Worm (Caenorhabditis elegans) whole organism, L2 larva: ENCODE data around the gene cyn-11.

ENCODE experiments used
- ama-1 ChIP-seq: fragments of 150-350 bp; optimal IDR thresholded peaks from 2 replicates; lab custom pipeline; 2018; ENCODE audit warnings: inconsistent platforms
- elt-1 ChIP-seq: fragments of 150-350 bp; optimal IDR thresholded peaks from 2 replicates; lab custom pipeline; 2014; ENCODE audit warnings: missing biosample characterization, missing genetic modification characterization
- elt-3 ChIP-seq: sonication (generic microtip); optimal IDR thresholded peaks from 2 replicates; lab custom pipeline; 2017; ENCODE audit warnings: missing biosample characterization, missing genetic modification characterization
- lsy-2 ChIP-seq, 2 experiments: fragments of 150-350 bp in 1 of 2; sonication (generic microtip) in 1 of 2; optimal IDR thresholded peaks; 2 replicates each; lab custom pipeline; 2014 to 2017; ENCODE audit warnings: missing biosample characterization in 2 of 2, missing genetic modification characterization in 2 of 2
- mdl-1 ChIP-seq, 2 experiments: fragments of 150-350 bp in 1 of 2; sonication (generic microtip) in 1 of 2; optimal IDR thresholded peaks; 2 replicates each; lab custom pipeline; 2017; ENCODE audit warnings: missing biosample characterization in 2 of 2, missing genetic modification characterization in 2 of 2
- nhr-10 ChIP-seq: sonication (generic microtip); optimal IDR thresholded peaks from 2 replicates; lab custom pipeline; 2017; ENCODE audit warnings: missing biosample characterization, missing genetic modification characterization
- nhr-11 ChIP-seq: fragments of 150-350 bp; optimal IDR thresholded peaks from 2 replicates; lab custom pipeline; 2014; ENCODE audit warnings: missing biosample characterization, missing genetic modification characterization
- nhr-129 ChIP-seq: fragments of 150-350 bp; optimal IDR thresholded peaks from 2 replicates; lab custom pipeline; 2014; ENCODE audit warnings: missing biosample characterization, missing genetic modification characterization
- nhr-23 ChIP-seq: fragments of 150-350 bp; optimal IDR thresholded peaks from 2 replicates; lab custom pipeline; 2014; ENCODE audit warnings: missing biosample characterization, missing genetic modification reagents, missing genetic modification characterization
- nhr-237 ChIP-seq: fragments of 150-350 bp; optimal IDR thresholded peaks from 2 replicates; lab custom pipeline; 2014; ENCODE audit warnings: missing biosample characterization, missing genetic modification characterization
- snpc-4 ChIP-seq: fragments of 150-350 bp; optimal IDR thresholded peaks from 2 replicates; lab custom pipeline; 2014; ENCODE audit warnings: missing biosample characterization, missing genetic modification characterization

- TF ChIP-seq mdl-1 (tag; optimal IDR thresholded peaks at IDR 0.05; lab: Kevin White, UChicago): no peak
- no peak for TF ChIP-seq nhr-237 (tag; lab: Kevin White, UChicago)
- no peak for TF ChIP-seq snpc-4
- TF ChIP-seq nhr-23 (tag; lab: Kevin White, UChicago): no peak
- TF ChIP-seq elt-3: no peak
- TF ChIP-seq lsy-2 (tag; optimal IDR thresholded peaks at IDR 0.05; lab: Kevin White, UChicago): no peak
- TF ChIP-seq nhr-129 (tag; lab: Kevin White, UChicago): no peak
- no peak for TF ChIP-seq ama-1
- no peak for TF ChIP-seq nhr-10 (tag; lab: Kevin White, UChicago)
- TF ChIP-seq elt-1 (tag; lab: Kevin White, UChicago): no peak
- TF ChIP-seq nhr-11 (tag; lab: Kevin White, UChicago): no peak
These were observed 14.3 kb downstream of the cyn-11 start, which contains the start of gene sphk-1 for ce11 chrII:8701619-8702350.
